Worm (Caenorhabditis elegans) whole organism, early embryonic: Measurements from ENCODE around the gene C06E7.2.

Experiments
- B0310.2 ChIP-seq: sonication (generic microtip); optimal IDR thresholded peaks from 2 replicates; lab custom pipeline; 2016; ENCODE audit warnings: mild to moderate bottlenecking, missing genetic modification characterization, missing compliant biosample characterization
- F13C5.2 ChIP-seq: sonication (generic microtip); optimal IDR thresholded peaks from 2 replicates; lab custom pipeline; 2017; ENCODE audit warnings: mild to moderate bottlenecking, missing genetic modification characterization, inconsistent platforms, missing compliant biosample characterization
- ama-1 ChIP-seq: fragments of 150-350 bp; optimal IDR thresholded peaks from 2 replicates; lab custom pipeline; 2014
- ceh-13 ChIP-seq: fragments of 200-800 bp; sonication (Bioruptor generic); optimal IDR thresholded peaks from 2 replicates; lab custom pipeline; 2018; ENCODE audit warnings: mild to moderate bottlenecking, missing genetic modification characterization, missing compliant biosample characterization
- ceh-36 ChIP-seq: sonication (generic microtip); optimal IDR thresholded peaks from 2 replicates; lab custom pipeline; 2016; ENCODE audit warnings: missing genetic modification characterization, inconsistent platforms, missing compliant biosample characterization
- ets-7 ChIP-seq: sonication (generic microtip); optimal IDR thresholded peaks from 2 replicates; lab custom pipeline; 2016; ENCODE audit warnings: missing genotype, missing genetic modification characterization, missing compliant biosample characterization
- flt-1 ChIP-seq: fragments of 200-800 bp; sonication (Bioruptor generic); IDR thresholded peaks from 2 replicates; pipeline ENCODE4 v1.3.6; 2022; ENCODE audit warnings: missing genetic modification characterization, missing compliant biosample characterization
- hmg-4 ChIP-seq: fragments of 200-800 bp; sonication (Bioruptor generic); optimal IDR thresholded peaks from 2 replicates; lab custom pipeline; 2018; ENCODE audit warnings: mild to moderate bottlenecking, missing genetic modification characterization, missing compliant biosample characterization
- hnd-1 ChIP-seq: sonication (generic microtip); optimal IDR thresholded peaks from 2 replicates; lab custom pipeline; 2016; ENCODE audit warnings: missing genetic modification characterization, missing compliant biosample characterization
- pes-1 ChIP-seq: fragments of 200-800 bp; sonication (Bioruptor generic); IDR thresholded peaks from 2 replicates; pipeline ENCODE4 v1.3.6; 2022; ENCODE audit warnings: missing genetic modification reagents, missing genetic modification characterization, missing compliant biosample characterization
- sea-1 ChIP-seq: fragments of 200-800 bp; sonication (Bioruptor generic); conservative IDR thresholded peaks from 2 replicates; pipeline ENCODE4 v1.3.6; 2022; ENCODE audit warnings: missing genetic modification characterization, missing compliant biosample characterization
- tbx-11 ChIP-seq: fragments of 200-800 bp; sonication (Bioruptor generic); IDR thresholded peaks from 2 replicates; pipeline ENCODE4 v1.3.6; 2022; ENCODE audit warnings: missing genetic modification characterization, missing compliant biosample characterization
- tbx-37 ChIP-seq: fragments of 200-800 bp; sonication (Bioruptor generic); conservative IDR thresholded peaks from 2 replicates; pipeline ENCODE4 v1.3.6; 2022; ENCODE audit warnings: missing genetic modification reagents, missing genetic modification characterization, missing compliant biosample characterization
- tra-4 ChIP-seq: sonication (generic microtip); optimal IDR thresholded peaks from 2 replicates; lab custom pipeline; 2017; ENCODE audit warnings: missing genetic modification characterization, missing compliant biosample characterization

DNA sequence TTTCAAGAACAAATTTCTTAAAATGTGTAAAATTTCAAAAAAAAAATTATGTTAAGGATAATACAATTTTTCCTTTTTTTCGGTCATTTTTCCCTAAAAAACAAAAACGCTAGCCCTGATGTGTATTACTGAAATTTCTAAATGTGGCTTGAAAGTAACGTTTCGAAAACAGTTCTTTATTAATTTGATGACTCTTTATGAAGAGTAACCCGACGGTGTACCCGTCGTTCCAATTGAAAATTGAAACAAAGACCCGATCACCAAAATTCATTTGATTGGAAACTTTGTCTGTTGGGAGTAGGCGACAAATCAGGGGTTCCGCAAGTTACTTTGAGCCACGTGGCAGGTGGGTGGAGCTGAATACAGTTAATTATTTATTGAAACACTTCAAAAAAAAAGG is 6.5 kb upstream of the C06E7.2 start:
- TF ChIP-seq ceh-36 = no peak
- no peak for TF ChIP-seq ama-1 (lab: Kevin White, UChicago)
- TF ChIP-seq flt-1 = no peak
- TF ChIP-seq hmg-4 (GFP tag; lab: Kevin White, UChicago) = no peak
- TF ChIP-seq B0310.2 = no peak
- no peak for TF ChIP-seq ets-7 (tag; lab: Kevin White, UChicago)
- no peak for TF ChIP-seq tbx-37 (GFP tag; lab: Robert Waterston, UW)
- no peak for TF ChIP-seq pes-1 (GFP tag; lab: Robert Waterston, UW)
- TF ChIP-seq sea-1 (GFP tag; lab: Robert Waterston, UW) = no peak
- no peak for TF ChIP-seq tra-4 (tag; lab: Kevin White, UChicago)
- TF ChIP-seq F13C5.2 (tag; lab: Kevin White, UChicago) = no peak
- no peak for TF ChIP-seq ceh-13 (GFP tag; lab: Kevin White, UChicago)
- no peak for TF ChIP-seq hnd-1 (tag; lab: Kevin White, UChicago)
- TF ChIP-seq tbx-11 (GFP tag; lab: Robert Waterston, UW) = no peak
